Worm (Caenorhabditis elegans) whole organism, L4 larva: ENCODE data around the gene mmaa-1.

Experiments
- D1046.2 ChIP-seq: fragments of 200-800 bp; sonication (Bioruptor generic); IDR thresholded peaks from 2 replicates; pipeline ENCODE4 v1.3.6; 2022; ENCODE audit warnings: missing genetic modification characterization, missing compliant biosample characterization
- F37D6.2 ChIP-seq: sonication (generic microtip); optimal IDR thresholded peaks from 2 replicates; lab custom pipeline; 2016; ENCODE audit warnings: mild to moderate bottlenecking, missing genetic modification characterization, missing compliant biosample characterization
- F44E2.7 ChIP-seq: fragments of 200-800 bp; sonication (Bioruptor generic); IDR thresholded peaks from 2 replicates; pipeline ENCODE4 v2.1.2; 2022; ENCODE audit warnings: missing genetic modification characterization, missing compliant biosample characterization
- F49E8.2 ChIP-seq: sonication (generic microtip); optimal IDR thresholded peaks from 2 replicates; lab custom pipeline; 2016; ENCODE audit warnings: missing compliant biosample characterization, mild to moderate bottlenecking, missing genetic modification characterization, borderline replicate concordance
- R02D3.7 ChIP-seq: fragments of 150-350 bp; sonication (generic microtip); optimal IDR thresholded peaks from 3 replicates; lab custom pipeline; 2014; ENCODE audit warnings: missing biosample characterization, missing genetic modification characterization
- aha-1 ChIP-seq: fragments of 150-350 bp; peaks from one replicate; lab custom pipeline; 2014; ENCODE audit warnings: missing biosample characterization, missing genetic modification characterization
- aly-2 ChIP-seq: sonication (generic microtip); optimal IDR thresholded peaks from 2 replicates; lab custom pipeline; 2018; ENCODE audit warnings: missing biosample characterization, missing genetic modification characterization
- ama-1 ChIP-seq: fragments of 150-350 bp; optimal IDR thresholded peaks from 2 replicates; lab custom pipeline; 2014; ENCODE audit warnings: inconsistent platforms, mixed read lengths
- ceh-20 ChIP-seq: fragments of 200-800 bp; sonication (Bioruptor generic); IDR thresholded peaks from 2 replicates; pipeline ENCODE4 v1.3.6; 2022; ENCODE audit warnings: missing genetic modification reagents, missing genetic modification characterization, missing compliant biosample characterization
- ceh-62 ChIP-seq: sonication (generic microtip); optimal IDR thresholded peaks from 2 replicates; lab custom pipeline; 2017; ENCODE audit warnings: missing biosample characterization, missing genetic modification characterization
- cey-2 ChIP-seq: sonication (generic microtip); optimal IDR thresholded peaks from 3 replicates; lab custom pipeline; 2017; ENCODE audit warnings: missing genetic modification characterization, mild to moderate bottlenecking, missing compliant biosample characterization, antibody characterized with exemption, borderline replicate concordance; ENCODE audit not compliant: insufficient read depth
- daf-16 ChIP-seq, 3 experiments: sonication (generic microtip); optimal IDR thresholded peaks; 2 replicates each; lab custom pipeline; 2016 to 2017; ENCODE audit warnings: missing genetic modification characterization in 3 of 3, missing genetic modification reagents in 3 of 3, mild to moderate bottlenecking in 2 of 3, missing compliant biosample characterization in 2 of 3, missing biosample characterization in 1 of 3, moderate library complexity in 1 of 3
- dmd-6 ChIP-seq: fragments of 200-800 bp; sonication (Bioruptor generic); IDR thresholded peaks from 2 replicates; pipeline ENCODE4 v1.3.6; 2022; ENCODE audit warnings: missing genetic modification reagents, missing genetic modification characterization, missing compliant biosample characterization
- dmd-9 ChIP-seq: fragments of 200-800 bp; sonication (Bioruptor generic); IDR thresholded peaks from 2 replicates; pipeline ENCODE4 v1.3.6; 2022; ENCODE audit warnings: missing genetic modification reagents, missing genetic modification characterization, missing compliant biosample characterization
- dve-1 ChIP-seq: sonication (generic microtip); optimal IDR thresholded peaks from 2 replicates; lab custom pipeline; 2017; ENCODE audit warnings: antibody characterized with exemption, mild to moderate bottlenecking, missing genetic modification characterization, missing compliant biosample characterization; ENCODE audit not compliant: insufficient read depth
- egl-27 ChIP-seq: sonication (generic microtip); optimal IDR thresholded peaks from 3 replicates; lab custom pipeline; 2017; ENCODE audit warnings: missing biosample characterization, missing genetic modification reagents, missing genetic modification characterization
- fkh-10 ChIP-seq: fragments of 150-350 bp; optimal IDR thresholded peaks from 2 replicates; lab custom pipeline; 2014; ENCODE audit warnings: missing biosample characterization, missing genetic modification reagents, missing genetic modification characterization
- fos-1 ChIP-seq: fragments of 150-350 bp; optimal IDR thresholded peaks from 2 replicates; lab custom pipeline; 2014; ENCODE audit warnings: missing biosample characterization, missing genetic modification characterization
- hlh-30 ChIP-seq: sonication (generic microtip); optimal IDR thresholded peaks from 2 replicates; lab custom pipeline; 2017; ENCODE audit warnings: antibody characterized with exemption, mild to moderate bottlenecking, missing genetic modification characterization, missing compliant biosample characterization; ENCODE audit not compliant: insufficient read depth
- lin-29 ChIP-seq: fragments of 200-800 bp; sonication (Bioruptor generic); IDR thresholded peaks from 2 replicates; pipeline ENCODE4 v1.3.6; 2022; ENCODE audit warnings: missing genetic modification reagents, missing genetic modification characterization, missing compliant biosample characterization
- lin-38 ChIP-seq: fragments of 200-800 bp; sonication (Bioruptor generic); IDR thresholded peaks from 2 replicates; pipeline ENCODE4 v1.3.6; 2022; ENCODE audit warnings: missing genetic modification reagents, missing genetic modification characterization, missing compliant biosample characterization
- lin-39 ChIP-seq: fragments of 150-350 bp; optimal IDR thresholded peaks from 2 replicates; lab custom pipeline; 2014; ENCODE audit warnings: missing biosample characterization, missing genetic modification reagents, missing genetic modification characterization
- mdl-1 ChIP-seq, 2 experiments: fragments of 150-350 bp in 1 of 2; sonication (generic microtip) in 1 of 2; optimal IDR thresholded peaks; 2 replicates each; lab custom pipeline; 2014 to 2017; ENCODE audit warnings: missing biosample characterization in 2 of 2, missing genetic modification characterization in 2 of 2
- mdt-29 ChIP-seq: fragments of 200-800 bp; sonication (Bioruptor generic); IDR thresholded peaks from 2 replicates; pipeline ENCODE4 v1.3.6; 2022; ENCODE audit warnings: missing genetic modification reagents, missing genetic modification characterization, missing compliant biosample characterization
- mxl-3 ChIP-seq: fragments of 200-800 bp; sonication (Bioruptor generic); optimal IDR thresholded peaks from 2 replicates; lab custom pipeline; 2018; ENCODE audit warnings: mild to moderate bottlenecking, missing genetic modification characterization, missing compliant biosample characterization
- nhr-25 ChIP-seq: sonication (generic microtip); optimal IDR thresholded peaks from 2 replicates; lab custom pipeline; 2017; ENCODE audit warnings: missing genetic modification characterization, mild to moderate bottlenecking, missing compliant biosample characterization, antibody characterized with exemption, moderate library complexity, borderline replicate concordance; ENCODE audit not compliant: insufficient read depth
- nhr-28 ChIP-seq: fragments of 150-350 bp; optimal IDR thresholded peaks from 2 replicates; lab custom pipeline; 2014; ENCODE audit warnings: missing biosample characterization, missing genetic modification characterization
- nhr-6 ChIP-seq: fragments of 150-350 bp; optimal IDR thresholded peaks from 2 replicates; lab custom pipeline; 2014; ENCODE audit warnings: missing biosample characterization, missing genetic modification characterization
- skn-1 ChIP-seq: fragments of 150-350 bp; optimal IDR thresholded peaks from 2 replicates; lab custom pipeline; 2014; ENCODE audit warnings: missing biosample characterization, missing genetic modification characterization
- snpc-4 ChIP-seq: fragments of 150-350 bp; optimal IDR thresholded peaks from 2 replicates; lab custom pipeline; 2014; ENCODE audit warnings: missing biosample characterization, missing genetic modification characterization
- tra-1 ChIP-seq: fragments of 200-800 bp; sonication (Bioruptor generic); IDR thresholded peaks from 2 replicates; pipeline ENCODE4 v1.3.6; 2022; ENCODE audit warnings: missing genetic modification reagents, missing genetic modification characterization, missing compliant biosample characterization
- unc-130 ChIP-seq: sonication (generic microtip); optimal IDR thresholded peaks from 2 replicates; lab custom pipeline; 2016; ENCODE audit warnings: missing genetic modification reagents, missing genetic modification characterization, missing compliant biosample characterization
- unc-62 ChIP-seq, 3 experiments: fragments of 150-350 bp in 1 of 3; sonication (generic microtip); optimal IDR thresholded peaks in 2 of 3; peaks in 1 of 3; 1 replicate in 1 of 3; 2 replicates in 2 of 3; lab custom pipeline; 2014 to 2017; ENCODE audit warnings: missing biosample characterization in 3 of 3, missing genetic modification characterization in 3 of 3, missing genetic modification reagents in 3 of 3, missing genotype in 1 of 3
- zip-2 ChIP-seq: fragments of 150-350 bp; optimal IDR thresholded peaks from 2 replicates; lab custom pipeline; 2014; ENCODE audit warnings: missing biosample characterization, missing genetic modification characterization

The mmaa-1 gene

DNA sequence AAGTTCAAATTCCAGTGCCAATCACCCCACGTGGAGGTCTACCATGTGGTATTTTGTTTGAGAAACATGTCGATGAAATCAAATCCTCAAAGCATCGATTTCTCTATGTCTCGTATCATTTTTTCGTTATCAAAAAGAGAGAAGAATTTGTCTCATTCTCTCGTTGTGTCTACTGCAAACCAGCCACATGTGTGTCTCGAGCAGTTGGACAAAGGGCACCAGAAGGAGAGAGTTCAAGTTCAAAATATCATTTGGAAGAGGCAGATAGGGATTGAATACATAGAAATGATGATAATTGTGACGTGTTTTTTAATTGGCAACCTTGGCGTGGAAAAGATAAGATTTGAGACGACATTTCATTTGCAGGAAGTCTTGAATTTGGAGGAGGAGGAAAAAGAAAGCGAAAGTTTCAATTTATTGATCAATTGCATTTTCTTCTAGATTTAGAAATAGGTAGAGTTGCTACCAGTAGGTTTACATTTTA lies 41.6 kb downstream of the mmaa-1 start (continued):
- TF ChIP-seq F37D6.2 (tag; lab: Kevin White, UChicago) (no peak), snpc-4 (tag; lab: Kevin White, UChicago) (no peak), mdl-1 (tag; optimal IDR thresholded peaks at IDR 0.05; lab: Kevin White, UChicago) (peak in 1 of 2 experiments; percentile 88), aly-2 (tag; lab: Kevin White, UChicago) (no peak)
- TF ChIP-seq, all 104 proteins: peak for 24

DNA sequence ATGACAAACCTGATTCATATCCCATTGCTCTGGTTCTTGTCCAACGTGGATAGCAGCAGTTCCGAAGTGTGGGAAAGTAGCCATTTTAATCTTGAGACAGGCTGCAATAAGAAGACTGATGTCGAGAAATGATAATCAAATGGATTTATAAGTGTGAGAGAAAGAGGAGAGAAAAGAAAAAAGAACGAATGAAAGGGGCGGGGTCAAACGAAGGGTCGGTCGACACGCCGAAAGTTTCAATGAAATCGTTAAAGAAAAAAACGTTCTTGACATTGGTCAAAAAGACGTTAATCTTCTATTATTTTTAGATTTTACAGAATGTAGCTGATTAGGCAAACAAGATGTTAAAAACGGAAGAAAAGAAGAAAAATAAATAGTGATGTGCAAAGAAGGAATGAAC lies 43.1 kb downstream of the mmaa-1 start, which contains the start of gene cth-2:
TSS of gene cth-2 (minus strand) at position 101 of the 400 bp plus-strand sequence.
- TF ChIP-seq zip-2 (no peak), ama-1 (peak; percentile 19), hlh-30 (no peak), lin-29 (GFP tag; lab: Robert Waterston, UW) (no peak), dve-1 (peak; percentile 32), nhr-25 (peak; percentile 24), skn-1 (no peak), aha-1 (tag; lab: Kevin White, UChicago) (peak; percentile 3), daf-16 (GFP tag; optimal IDR thresholded peaks at IDR 0.05; lab: Kevin White, UChicago) (no peak), daf-16 (tag; optimal IDR thresholded peaks at IDR 0.05; lab: Kevin White, UChicago) (peak; percentile 37), F44E2.7 (GFP tag; lab: Robert Waterston, UW) (no peak), mxl-3 (GFP tag; lab: Kevin White, UChicago) (peak; percentile 17), nhr-28 (tag; lab: Kevin White, UChicago) (peak; percentile 2), tra-1 (GFP tag; lab: Robert Waterston, UW) (no peak), R02D3.7 (tag; lab: Kevin White, UChicago) (no peak), dmd-6 (GFP tag; lab: Robert Waterston, UW) (0 out of 2 replicates have a peak, but pooled peaks have one; percentile 6)

DNA sequence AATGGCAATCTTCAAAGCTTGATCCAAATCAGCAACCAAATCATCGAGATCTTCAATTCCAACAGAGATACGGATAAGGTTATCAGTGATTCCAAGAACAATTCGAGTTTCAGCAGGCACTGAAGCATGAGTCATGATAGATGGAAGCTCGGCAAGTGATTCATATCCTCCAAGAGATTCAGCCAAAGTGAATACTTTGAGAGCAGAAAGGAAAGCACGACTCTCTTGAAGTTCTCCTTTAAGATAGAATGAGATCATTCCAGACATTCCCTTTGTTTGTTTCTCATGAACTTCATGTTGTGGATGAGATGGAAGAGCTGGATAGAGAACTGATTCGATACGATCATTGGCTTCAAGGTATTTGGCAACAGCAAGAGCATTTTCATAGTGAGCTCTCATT lies 44.6 kb downstream of the mmaa-1 start:
- no peak for TF ChIP-seq unc-130 (GFP tag; lab: Kevin White, UChicago)
- peak in 1 of 2 experiments; percentile 98 for TF ChIP-seq unc-62 (GFP tag; optimal IDR thresholded peaks at IDR 0.05 in 1 of 2; lab: Kevin White, UChicago)
- TF ChIP-seq unc-62 (tag; optimal IDR thresholded peaks at IDR 0.05; lab: Kevin White, UChicago): no peak
- TF ChIP-seq F44E2.7 (GFP tag; lab: Robert Waterston, UW): no peak
- TF ChIP-seq fos-1 (tag; lab: Kevin White, UChicago): no peak
- no peak for TF ChIP-seq ceh-20 (GFP tag; lab: Robert Waterston, UW)
- no peak for TF ChIP-seq mxl-3 (GFP tag; lab: Kevin White, UChicago)
- peak; percentile 14; the same call in 1 of the 2 replicates for TF ChIP-seq lin-38 (GFP tag; lab: Robert Waterston, UW)
- no peak for TF ChIP-seq D1046.2 (GFP tag; lab: Robert Waterston, UW)
- no peak for TF ChIP-seq cey-2
- TF ChIP-seq ceh-62 (tag; lab: Kevin White, UChicago): no peak
- TF ChIP-seq dmd-9 (GFP tag; lab: Robert Waterston, UW): no peak
- no peak for TF ChIP-seq mdt-29 (GFP tag; lab: Robert Waterston, UW)
- no peak for TF ChIP-seq F49E8.2 (tag; lab: Kevin White, UChicago)
- TF ChIP-seq skn-1: no peak
- no peak for TF ChIP-seq F37D6.2 (tag; lab: Kevin White, UChicago)
- no peak for TF ChIP-seq fkh-10
- no peak for TF ChIP-seq lin-39 (tag; lab: Kevin White, UChicago)
- no peak for TF ChIP-seq nhr-6 (tag; lab: Kevin White, UChicago)

DNA sequence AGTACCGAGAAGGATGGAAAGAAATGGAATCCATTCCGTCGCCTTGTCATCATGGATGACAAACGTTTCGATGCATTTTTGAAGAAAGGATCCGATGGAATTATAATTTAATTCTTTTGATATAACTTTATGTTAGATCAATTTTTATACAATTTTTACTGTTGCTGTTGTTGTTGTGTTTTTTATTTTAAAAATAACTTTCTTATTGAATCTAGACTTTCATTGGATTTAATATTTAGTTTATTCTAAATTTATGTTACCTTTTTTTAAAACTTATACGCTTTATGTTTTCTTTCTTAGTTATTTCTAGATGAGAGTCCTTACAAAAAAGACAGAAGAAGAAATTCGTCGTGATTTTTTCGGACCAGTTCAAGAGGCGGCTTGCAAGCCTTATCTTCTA lies 46.0 kb downstream of the mmaa-1 start, which contains the start of gene ZK1127.3:
TSS of gene ZK1127.3 (plus strand) at position 301 of the 400 bp plus-strand sequence.
- TF ChIP-seq egl-27 (tag; lab: Kevin White, UChicago): no peak
- TF ChIP-seq, all 104 proteins: peak for 0
